Worm (Caenorhabditis elegans): Measurements from ENCODE around the gene nhr-94.

Gene nhr-94

DNA sequence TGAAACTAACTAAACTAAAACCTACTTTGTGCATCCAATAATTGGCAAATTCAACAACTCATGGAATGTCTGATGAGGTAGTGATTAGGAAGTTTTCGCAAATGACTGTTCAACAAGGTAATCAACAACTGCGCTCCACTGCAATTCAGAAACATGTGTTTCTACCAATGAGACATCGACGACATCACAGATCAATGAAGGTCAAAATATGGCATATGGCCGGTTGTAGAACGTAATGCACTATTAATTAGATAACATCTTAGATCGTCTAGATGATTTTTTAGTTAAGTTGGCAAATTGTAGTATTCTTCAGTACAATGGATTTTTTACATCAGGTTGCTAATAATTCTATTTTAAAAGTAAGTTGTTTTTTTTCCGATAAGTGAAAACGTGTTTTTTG is at the start of gene nhr-94, which contains the start of gene nhr-152:
Gene nhr-94, minus strand, starts transcription at position 147 of the 400 bp plus-strand sequence.
Gene nhr-152, plus strand, starts transcription at position 162 of the 400 bp plus-strand sequence.
- TF ChIP-seq tbx-11 (GFP tag; IDR thresholded peaks at IDR 0.05) (no peak), flt-1 (GFP tag; IDR thresholded peaks at IDR 0.05) (no peak), scrt-1 (GFP tag; IDR thresholded peaks at IDR 0.05) (no peak), hmbx-1 (tag; optimal IDR thresholded peaks at IDR 0.05) (no peak), ceh-13 (GFP tag; optimal IDR thresholded peaks at IDR 0.05) (no peak), ama-1 (optimal IDR thresholded peaks at IDR 0.05) (no peak), tbx-37 (GFP tag; conservative IDR thresholded peaks at IDR 0.05) (no peak), ceh-36 (tag; optimal IDR thresholded peaks at IDR 0.05) (no peak), hnd-1 (tag; optimal IDR thresholded peaks at IDR 0.05) (no peak)

DNA sequence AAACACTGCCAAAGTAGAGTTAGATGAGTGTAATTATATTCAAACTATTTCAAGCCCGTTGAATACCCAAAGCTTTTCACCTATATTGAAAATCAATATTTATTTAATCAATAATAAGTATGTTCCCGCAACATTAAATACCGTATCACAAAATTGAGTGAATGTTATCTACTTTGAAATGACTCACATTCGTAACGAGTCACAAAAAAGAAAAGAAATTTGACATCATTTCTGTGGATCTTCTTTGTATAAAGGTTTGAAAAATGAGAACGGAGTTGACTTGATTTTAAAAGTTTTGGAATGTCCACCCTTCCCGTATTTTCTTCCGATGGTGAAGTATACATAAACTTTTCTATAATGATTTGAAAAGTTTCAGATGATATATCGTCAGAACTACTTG is 49.2 kb upstream of the nhr-94 start, which contains the start of gene srr-10:
Gene srr-10, plus strand, starts transcription at position 301 of the 400 bp plus-strand sequence.
- TF ChIP-seq hmbx-1 (tag; optimal IDR thresholded peaks at IDR 0.05) = no peak
- no peak for TF ChIP-seq B0310.2 (tag; optimal IDR thresholded peaks at IDR 0.05)
- no peak for TF ChIP-seq aly-1 (tag; optimal IDR thresholded peaks at IDR 0.05)
- TF ChIP-seq tbx-37 (GFP tag; conservative IDR thresholded peaks at IDR 0.05) = no peak
- no peak for TF ChIP-seq flt-1 (GFP tag; IDR thresholded peaks at IDR 0.05)
- TF ChIP-seq pes-1 (GFP tag; IDR thresholded peaks at IDR 0.05) = no peak
- no peak for TF ChIP-seq scrt-1 (GFP tag; IDR thresholded peaks at IDR 0.05)
- no peak for TF ChIP-seq tbx-11 (GFP tag; IDR thresholded peaks at IDR 0.05)
- no peak for TF ChIP-seq hmg-4 (GFP tag; optimal IDR thresholded peaks at IDR 0.05)

DNA sequence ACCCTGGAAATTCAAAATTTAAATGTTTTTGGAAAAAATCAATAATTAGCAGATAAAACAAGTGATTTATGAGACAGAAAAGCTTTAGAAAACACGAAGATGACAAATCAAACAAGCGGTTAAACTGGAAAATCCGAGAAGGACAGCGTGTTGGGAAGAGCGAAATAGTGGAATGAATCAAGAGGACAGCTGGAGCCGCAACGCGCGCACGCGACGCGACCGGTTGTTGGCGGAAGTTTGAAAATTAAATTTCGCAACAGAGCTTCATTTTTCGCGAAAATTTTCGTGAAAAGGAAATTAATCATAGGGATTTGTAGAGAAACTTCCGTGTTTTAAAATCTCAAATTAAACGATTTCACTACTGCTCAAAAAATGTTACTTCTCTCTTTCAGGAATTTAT is 48.8 kb upstream of the nhr-94 start, which contains the start of gene clic-1:
Gene clic-1, minus strand, starts transcription at position 3 of the 400 bp plus-strand sequence.
- no peak for TF ChIP-seq flt-1 (GFP tag; IDR thresholded peaks at IDR 0.05)
- TF ChIP-seq F13C5.2 (tag; optimal IDR thresholded peaks at IDR 0.05) = peak; percentile 63

DNA sequence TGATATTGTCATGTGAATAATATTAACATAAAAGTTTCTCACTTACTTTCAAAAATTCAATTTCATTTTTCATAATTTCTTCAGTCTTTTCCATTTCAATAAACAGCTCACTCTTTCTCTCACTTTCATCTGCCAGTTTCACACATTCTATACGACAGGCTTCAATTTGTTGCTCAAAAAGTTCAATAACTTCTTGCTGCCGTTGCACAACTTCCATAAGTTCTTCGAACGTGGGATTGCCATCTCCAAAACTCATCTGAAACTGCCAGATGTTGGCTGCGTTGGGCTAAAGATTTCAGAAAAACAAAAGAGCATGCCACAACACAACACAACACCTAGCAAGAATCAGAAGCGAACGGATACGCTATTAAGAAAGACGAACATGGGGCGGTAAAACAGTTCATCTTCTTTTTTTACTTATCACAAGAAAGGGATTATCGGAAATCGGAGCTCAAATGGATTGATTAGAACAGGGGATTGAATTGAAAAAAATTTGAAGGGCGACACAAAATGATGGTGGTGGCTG is 47.2 kb upstream of the nhr-94 start:
- TF ChIP-seq hmg-4 (GFP tag; optimal IDR thresholded peaks at IDR 0.05) (no peak), B0310.2 (tag; optimal IDR thresholded peaks at IDR 0.05) (no peak), pes-1 (GFP tag; IDR thresholded peaks at IDR 0.05) (no peak), F13C5.2 (tag; optimal IDR thresholded peaks at IDR 0.05) (no peak), ets-7 (tag; optimal IDR thresholded peaks at IDR 0.05) (no peak), scrt-1 (GFP tag; IDR thresholded peaks at IDR 0.05) (no peak), sea-1 (GFP tag; conservative IDR thresholded peaks at IDR 0.05) (no peak), tra-4 (tag; optimal IDR thresholded peaks at IDR 0.05) (no peak), tbx-37 (GFP tag; conservative IDR thresholded peaks at IDR 0.05) (no peak)

DNA sequence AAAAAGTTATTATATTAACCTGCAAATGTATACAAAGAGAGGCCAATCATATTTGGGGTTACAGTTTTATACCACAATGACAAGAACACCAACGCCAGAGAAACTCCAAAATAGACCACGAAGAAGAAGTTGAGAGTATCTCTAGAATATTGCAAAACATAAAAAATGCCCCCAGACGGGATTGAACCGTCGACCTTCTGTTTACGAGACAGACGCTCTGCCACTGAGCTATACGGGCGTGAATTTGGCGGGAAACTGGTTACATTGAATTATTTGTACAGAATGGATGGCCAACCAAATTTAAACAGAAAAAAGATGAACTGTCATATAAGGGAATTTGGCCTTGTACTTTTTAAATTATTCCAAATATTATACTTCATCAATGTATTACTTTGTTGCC is 44.4 kb upstream of the nhr-94 start:
- TF ChIP-seq ceh-36 (tag; optimal IDR thresholded peaks at IDR 0.05) (peak; percentile 25), pes-1 (GFP tag; IDR thresholded peaks at IDR 0.05) (peak; percentile 37; the same call in 1 of the 2 replicates), B0310.2 (tag; optimal IDR thresholded peaks at IDR 0.05) (peak; percentile 8), aly-1 (tag; optimal IDR thresholded peaks at IDR 0.05) (no peak), tbx-37 (GFP tag; conservative IDR thresholded peaks at IDR 0.05) (0 out of 2 replicates have a peak, but pooled peaks have one; percentile 18)

DNA sequence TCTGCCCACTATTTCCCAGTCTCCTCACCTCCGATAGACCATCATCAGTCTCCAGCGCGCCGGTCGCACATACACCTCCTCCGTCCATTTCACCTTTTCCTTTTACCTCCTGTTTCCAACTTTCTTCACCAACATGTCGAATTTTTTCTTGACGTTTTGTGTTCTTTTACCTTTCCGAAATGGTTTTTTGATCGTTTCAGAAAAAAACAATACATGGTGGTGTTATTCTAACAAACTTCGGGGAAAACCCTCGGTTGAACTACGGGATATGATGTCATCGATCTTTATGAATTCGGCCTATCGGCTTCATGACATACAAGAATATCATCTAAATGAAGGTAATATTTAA is 42.5 kb upstream of the nhr-94 start, which contains the start of gene Y97E10C.1:
Gene Y97E10C.1, plus strand, starts transcription at position 201 of the 349 bp plus-strand sequence.
- no peak for TF ChIP-seq tra-4 (tag; optimal IDR thresholded peaks at IDR 0.05)
- TF ChIP-seq pes-1 (GFP tag; IDR thresholded peaks at IDR 0.05) = no peak
- no peak for TF ChIP-seq ceh-36 (tag; optimal IDR thresholded peaks at IDR 0.05)
- no peak for TF ChIP-seq tbx-37 (GFP tag; conservative IDR thresholded peaks at IDR 0.05)
- TF ChIP-seq hmbx-1 (tag; optimal IDR thresholded peaks at IDR 0.05) = no peak

DNA sequence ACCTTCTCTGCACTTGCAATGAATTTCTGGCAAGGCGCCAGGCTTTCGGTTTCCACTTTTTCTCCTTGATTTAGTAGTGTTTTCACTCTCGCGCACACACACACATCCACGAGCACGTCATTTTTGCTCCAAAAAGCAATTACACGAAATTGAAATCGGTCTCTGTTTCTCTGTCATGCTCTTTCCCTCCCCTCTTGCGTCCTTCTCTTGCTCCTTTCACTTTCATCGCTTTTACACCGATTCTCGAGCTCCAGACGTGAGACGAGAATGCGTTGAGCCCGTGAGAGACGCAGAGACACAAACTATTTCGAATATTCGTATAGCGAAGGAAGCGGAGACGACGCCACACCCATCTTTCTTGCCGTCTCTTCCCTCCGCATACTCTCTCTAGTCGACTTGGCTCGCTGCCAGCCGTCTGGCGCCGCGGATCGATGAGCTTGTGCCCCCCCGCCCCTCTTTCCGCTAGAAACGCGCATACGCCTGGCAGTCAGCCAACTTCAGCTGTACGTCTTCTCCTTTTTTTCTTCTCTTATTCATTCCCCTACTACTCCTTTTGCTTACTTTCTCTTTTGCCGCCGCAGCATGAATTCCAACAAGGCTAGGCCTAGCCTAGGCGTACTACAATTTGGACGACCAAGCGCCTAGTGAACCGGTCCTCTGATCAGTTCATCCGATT is 42.0 kb upstream of the nhr-94 start:
- TF ChIP-seq aly-1 (tag; optimal IDR thresholded peaks at IDR 0.05) (no peak), sea-1 (GFP tag; conservative IDR thresholded peaks at IDR 0.05) (no peak), ets-7 (tag; optimal IDR thresholded peaks at IDR 0.05) (no peak), hmbx-1 (tag; optimal IDR thresholded peaks at IDR 0.05) (no peak), tbx-11 (GFP tag; IDR thresholded peaks at IDR 0.05) (no peak), tbx-37 (GFP tag; conservative IDR thresholded peaks at IDR 0.05) (no peak), hmg-4 (GFP tag; optimal IDR thresholded peaks at IDR 0.05) (no peak), flt-1 (GFP tag; IDR thresholded peaks at IDR 0.05) (no peak), ama-1 (optimal IDR thresholded peaks at IDR 0.05) (no peak), B0310.2 (tag; optimal IDR thresholded peaks at IDR 0.05) (no peak), F13C5.2 (tag; optimal IDR thresholded peaks at IDR 0.05) (no peak), pes-1 (GFP tag; IDR thresholded peaks at IDR 0.05) (no peak), scrt-1 (GFP tag; IDR thresholded peaks at IDR 0.05) (no peak), tra-4 (tag; optimal IDR thresholded peaks at IDR 0.05) (no peak)

DNA sequence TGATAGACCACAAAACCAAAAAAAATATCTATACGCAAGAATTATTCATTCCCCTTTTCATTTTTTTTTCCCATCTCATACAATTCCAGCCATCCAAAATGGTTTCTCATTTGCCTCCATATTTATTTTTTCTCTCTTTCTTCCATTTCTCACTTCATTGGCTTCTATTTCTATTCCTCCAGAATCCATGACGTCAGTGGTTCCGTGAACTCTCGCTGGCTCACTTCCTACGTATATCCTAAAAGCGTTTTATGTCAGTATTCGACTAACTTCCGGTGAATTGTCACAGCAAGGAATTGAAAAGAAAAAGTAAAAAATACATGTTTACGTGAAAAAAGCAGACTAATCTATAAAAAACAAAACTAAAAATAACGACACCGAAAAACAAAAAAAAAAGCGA is 40.8 kb upstream of the nhr-94 start:
- TF ChIP-seq ceh-36 (tag; optimal IDR thresholded peaks at IDR 0.05) (no peak), sea-1 (GFP tag; conservative IDR thresholded peaks at IDR 0.05) (no peak), F13C5.2 (tag; optimal IDR thresholded peaks at IDR 0.05) (no peak), ama-1 (optimal IDR thresholded peaks at IDR 0.05) (no peak), B0310.2 (tag; optimal IDR thresholded peaks at IDR 0.05) (no peak)
